Worm (Caenorhabditis elegans) whole organism, L4/young adult: ENCODE data around the gene T27E9.2.

Experiments used
- W03F9.2 ChIP-seq: fragments of 150-350 bp; optimal IDR thresholded peaks from 2 replicates; lab custom pipeline; 2014; ENCODE audit warnings: missing biosample characterization, missing genetic modification characterization
- him-1 ChIP-seq: sonication (generic microtip); optimal IDR thresholded peaks from 2 replicates; lab custom pipeline; 2016; ENCODE audit warnings: missing genotype, missing genetic modification reagents, missing genetic modification characterization, missing compliant biosample characterization

DNA sequence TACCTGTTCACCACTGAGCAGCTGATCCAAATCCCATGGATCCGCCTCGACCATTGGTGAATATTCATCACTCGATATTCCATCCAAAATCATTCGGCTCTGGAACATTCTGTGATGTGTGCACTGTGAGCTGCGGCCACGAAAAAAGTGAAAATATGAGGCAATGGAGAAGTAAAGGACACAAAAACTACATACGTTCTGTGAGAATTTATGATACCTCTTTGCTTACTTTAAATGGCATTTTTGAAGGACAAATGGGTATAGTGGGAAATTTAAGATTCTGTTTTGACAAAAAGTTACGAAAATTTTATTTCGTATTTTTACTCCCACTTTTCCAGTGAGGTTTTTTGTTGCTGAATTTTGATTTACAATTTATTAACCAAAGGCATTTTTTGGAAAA lies 30.0 kb upstream of the T27E9.2 start, which contains the start of gene twk-40:
- TF ChIP-seq W03F9.2 (no peak), him-1 (tag; lab: Kevin White, UChicago) (no peak)
